Worm (Caenorhabditis elegans): Measurements from ENCODE around the gene lrr-1.

DNA sequence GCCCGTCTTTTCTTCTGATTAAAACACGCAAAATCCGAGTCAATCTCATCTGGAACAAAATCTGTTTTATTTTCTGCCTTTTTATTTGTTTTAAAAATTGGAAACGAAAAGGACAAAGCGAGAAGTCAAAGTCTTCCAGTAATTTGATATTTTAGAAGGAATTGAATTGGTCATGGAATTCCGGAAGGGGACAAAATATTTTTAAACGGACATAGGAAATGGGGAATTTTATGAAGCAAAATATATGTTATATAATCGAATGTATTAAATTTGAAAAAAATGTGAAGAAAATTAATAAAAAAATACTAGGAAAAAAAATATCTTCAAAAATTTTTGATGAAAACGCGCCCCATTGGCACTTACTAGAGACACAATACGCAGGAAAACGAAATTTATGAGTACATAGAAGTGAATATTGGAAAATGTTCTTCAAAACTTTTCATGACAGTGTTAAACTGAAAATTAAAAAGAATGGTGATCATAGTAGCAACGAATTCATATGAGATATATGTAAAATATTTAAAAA is 4.5 kb upstream of the lrr-1 start, which contains the start of gene F33G12.7:
- TF ChIP-seq unc-39 (tag; optimal IDR thresholded peaks at IDR 0.05) (no peak), R02D3.7 (tag; optimal IDR thresholded peaks at IDR 0.05) (no peak)

All from whole organism, L2 larva.